Worm (Caenorhabditis elegans) whole organism, late embryonic: ENCODE results near the gene ZK228.13.
A peak's percentile ranks its signal among the peaks of the same experiment; 100 is the strongest.

Experiments
- C08G9.2 ChIP-seq: sonication (generic microtip); optimal IDR thresholded peaks from 2 replicates; lab custom pipeline; 2016; ENCODE audit warnings: mild to moderate bottlenecking, missing genetic modification characterization, moderate library complexity, missing compliant biosample characterization
- K02D7.2 ChIP-seq: sonication (generic microtip); optimal IDR thresholded peaks from 2 replicates; lab custom pipeline; 2017; ENCODE audit warnings: mild to moderate bottlenecking, missing genetic modification characterization, missing compliant biosample characterization
- K09A11.1 ChIP-seq: sonication (generic microtip); optimal IDR thresholded peaks from 2 replicates; lab custom pipeline; 2017; ENCODE audit warnings: antibody characterized with exemption, mild to moderate bottlenecking, missing genetic modification characterization, missing compliant biosample characterization; ENCODE audit not compliant: insufficient read depth
- ama-1 ChIP-seq: fragments of 150-350 bp; optimal IDR thresholded peaks from 2 replicates; lab custom pipeline; 2014
- ceh-14 ChIP-seq: sonication (generic microtip); optimal IDR thresholded peaks from 2 replicates; lab custom pipeline; 2016; ENCODE audit warnings: missing genotype, missing genetic modification characterization, missing compliant biosample characterization
- ceh-19 ChIP-seq: fragments of 200-800 bp; sonication (Bioruptor generic); optimal IDR thresholded peaks from 2 replicates; lab custom pipeline; 2018; ENCODE audit warnings: mild to moderate bottlenecking, missing genetic modification characterization, missing compliant biosample characterization
- ceh-30 ChIP-seq: fragments of 150-350 bp; optimal IDR thresholded peaks from 2 replicates; lab custom pipeline; 2014; ENCODE audit warnings: missing biosample characterization, missing genetic modification characterization
- ceh-31 ChIP-seq: sonication (generic microtip); optimal IDR thresholded peaks from 2 replicates; lab custom pipeline; 2016; ENCODE audit warnings: missing genetic modification characterization, missing compliant biosample characterization
- ceh-48 ChIP-seq: sonication (generic microtip); optimal IDR thresholded peaks from 2 replicates; lab custom pipeline; 2016; ENCODE audit warnings: missing genetic modification characterization, inconsistent platforms, missing compliant biosample characterization
- dve-1 ChIP-seq: sonication (generic microtip); optimal IDR thresholded peaks from 2 replicates; lab custom pipeline; 2017; ENCODE audit warnings: antibody characterized with exemption, mild to moderate bottlenecking, missing genetic modification characterization, missing compliant biosample characterization
- elt-2 ChIP-seq: sonication (generic microtip); optimal IDR thresholded peaks from 2 replicates; lab custom pipeline; 2016; ENCODE audit warnings: missing genetic modification reagents, missing genetic modification characterization, missing compliant biosample characterization
- elt-4 ChIP-seq: sonication (generic microtip); optimal IDR thresholded peaks from 2 replicates; lab custom pipeline; 2016; ENCODE audit warnings: missing genetic modification characterization, missing compliant biosample characterization
- fax-1 ChIP-seq: sonication (generic microtip); optimal IDR thresholded peaks from 2 replicates; lab custom pipeline; 2016; ENCODE audit warnings: missing genotype, missing genetic modification characterization, missing compliant biosample characterization
- fkh-10 ChIP-seq: fragments of 150-350 bp; optimal IDR thresholded peaks from 2 replicates; lab custom pipeline; 2014; ENCODE audit warnings: missing biosample characterization, missing genetic modification reagents, missing genetic modification characterization
- fkh-6 ChIP-seq: sonication (generic microtip); optimal IDR thresholded peaks from 2 replicates; lab custom pipeline; 2016; ENCODE audit warnings: missing genetic modification characterization, missing compliant biosample characterization
- gmeb-2 ChIP-seq: sonication (generic microtip); optimal IDR thresholded peaks from 2 replicates; lab custom pipeline; 2016; ENCODE audit warnings: missing genetic modification characterization, inconsistent platforms, missing compliant biosample characterization
- hlh-13 ChIP-seq: fragments of 200-800 bp; sonication (Bioruptor generic); optimal IDR thresholded peaks from 2 replicates; lab custom pipeline; 2018; ENCODE audit warnings: mild to moderate bottlenecking, missing genetic modification characterization, missing compliant biosample characterization
- nfya-1 ChIP-seq: sonication (generic microtip); optimal IDR thresholded peaks from 2 replicates; lab custom pipeline; 2017; ENCODE audit warnings: missing genetic modification characterization, mild to moderate bottlenecking, missing compliant biosample characterization, antibody characterized with exemption, moderate library complexity
- pag-3 ChIP-seq: sonication (generic microtip); optimal IDR thresholded peaks from 2 replicates; lab custom pipeline; 2016; ENCODE audit warnings: missing compliant biosample characterization, missing genetic modification characterization, borderline replicate concordance
- pha-2 ChIP-seq: sonication (generic microtip); optimal IDR thresholded peaks from 2 replicates; lab custom pipeline; 2017; ENCODE audit warnings: mild to moderate bottlenecking, missing genetic modification characterization, missing compliant biosample characterization
- pros-1 ChIP-seq: fragments of 150-350 bp; optimal IDR thresholded peaks from 2 replicates; lab custom pipeline; 2014; ENCODE audit warnings: missing biosample characterization, missing genetic modification reagents, missing genetic modification characterization
- sox-2 ChIP-seq: fragments of 200-800 bp; sonication (Bioruptor generic); IDR thresholded peaks from 2 replicates; pipeline ENCODE4 v1.3.6; 2022; ENCODE audit warnings: missing genetic modification reagents, missing genetic modification characterization, missing compliant biosample characterization
- sox-4 ChIP-seq: sonication (generic microtip); optimal IDR thresholded peaks from 2 replicates; lab custom pipeline; 2017; ENCODE audit warnings: mild to moderate bottlenecking, missing genetic modification characterization, inconsistent platforms, missing compliant biosample characterization
- tbx-7 ChIP-seq: sonication (generic microtip); optimal IDR thresholded peaks from 2 replicates; lab custom pipeline; 2016; ENCODE audit warnings: missing genotype, missing genetic modification characterization, missing compliant biosample characterization
- unc-3 ChIP-seq, 2 experiments: fragments of 200-800 bp in 1 of 2; sonication (Bioruptor generic) in 1 of 2; sonication (generic microtip) in 1 of 2; conservative IDR thresholded peaks in 1 of 2; optimal IDR thresholded peaks in 1 of 2; 2 replicates each; pipeline versions ENCODE4 v1.3.6 to Lab custom; 2016 to 2022; ENCODE audit warnings: missing compliant biosample characterization in 2 of 2, missing genetic modification characterization in 2 of 2, missing genetic modification reagents in 1 of 2
- unc-42 ChIP-seq: sonication (generic microtip); optimal IDR thresholded peaks from 2 replicates; lab custom pipeline; 2016; ENCODE audit warnings: missing genotype, missing genetic modification characterization, missing compliant biosample characterization
- unc-86 ChIP-seq: sonication (generic microtip); optimal IDR thresholded peaks from 2 replicates; lab custom pipeline; 2016; ENCODE audit warnings: missing genetic modification characterization, missing compliant biosample characterization

ZK228.13 gene

DNA sequence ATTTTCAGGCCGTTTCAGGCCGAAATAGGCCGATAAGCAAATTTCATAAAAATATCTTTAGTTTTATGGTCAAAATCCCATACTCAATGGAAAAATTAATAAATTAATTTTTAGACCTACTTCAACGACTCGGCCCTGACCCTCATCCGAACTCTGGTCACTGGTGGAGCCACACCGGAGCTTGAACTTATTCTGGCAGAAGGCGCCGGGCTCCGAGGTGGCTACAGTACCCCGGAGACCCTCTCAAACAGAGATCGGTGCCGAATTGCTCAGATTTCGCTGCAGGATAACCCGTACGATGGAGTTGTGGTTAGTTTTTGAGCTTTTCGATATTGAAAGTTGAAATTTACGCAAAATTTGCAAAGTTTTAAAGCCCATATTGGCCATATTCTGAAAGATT lies 38.8 kb upstream of the ZK228.13 start:
- no peak for TF ChIP-seq fkh-6 (tag; lab: Kevin White, UChicago)
- TF ChIP-seq pag-3 (tag; lab: Kevin White, UChicago) = peak; percentile 64

DNA sequence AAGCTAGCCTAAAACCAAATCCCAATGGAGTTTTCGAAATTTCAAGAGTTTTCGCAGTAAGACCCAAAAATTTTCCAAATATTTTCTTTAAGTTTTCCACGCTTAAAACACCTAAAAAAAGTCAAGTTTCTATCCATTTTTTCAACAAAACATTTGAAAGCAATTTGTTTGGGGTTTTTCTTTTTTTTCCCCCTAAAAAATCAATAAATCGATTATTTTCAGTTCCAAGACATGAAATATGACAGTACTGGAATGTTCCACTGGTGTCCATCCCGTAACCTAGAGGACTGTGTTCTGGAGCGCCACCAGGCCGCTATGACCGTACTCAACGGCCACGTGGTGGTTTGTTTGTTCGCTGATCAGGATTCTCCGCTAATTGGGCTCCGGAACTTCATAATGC lies 36.6 kb upstream of the ZK228.13 start:
- TF ChIP-seq ceh-48 (peak; percentile 14), gmeb-2 (no peak)

DNA sequence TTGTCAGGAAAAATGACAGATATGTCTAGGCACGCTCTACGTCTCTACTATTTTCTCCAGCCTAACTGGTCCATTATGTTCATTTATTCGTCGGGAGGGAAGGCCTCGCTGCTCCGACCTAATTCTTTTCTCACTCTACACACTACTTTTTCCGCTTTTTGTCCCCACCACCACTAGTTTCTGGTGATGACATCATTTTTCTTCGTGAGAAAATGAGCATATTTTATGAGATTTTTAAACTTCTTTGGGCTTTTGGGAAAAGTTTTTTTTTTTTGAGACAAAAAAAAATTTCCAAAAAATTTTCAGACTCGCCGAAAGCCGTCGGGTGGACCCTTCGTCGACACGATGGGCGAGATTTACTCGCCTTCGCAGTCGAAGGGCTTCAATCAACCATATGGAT lies 24.0 kb upstream of the ZK228.13 start, which contains the start of gene slo-1:
slo-1 (plus strand) TSS at position 301 of the 400 bp plus-strand sequence.
- peak; percentile 6 for TF ChIP-seq unc-42 (tag; lab: Kevin White, UChicago)
- TF ChIP-seq unc-86 (tag; lab: Kevin White, UChicago) = no peak

DNA sequence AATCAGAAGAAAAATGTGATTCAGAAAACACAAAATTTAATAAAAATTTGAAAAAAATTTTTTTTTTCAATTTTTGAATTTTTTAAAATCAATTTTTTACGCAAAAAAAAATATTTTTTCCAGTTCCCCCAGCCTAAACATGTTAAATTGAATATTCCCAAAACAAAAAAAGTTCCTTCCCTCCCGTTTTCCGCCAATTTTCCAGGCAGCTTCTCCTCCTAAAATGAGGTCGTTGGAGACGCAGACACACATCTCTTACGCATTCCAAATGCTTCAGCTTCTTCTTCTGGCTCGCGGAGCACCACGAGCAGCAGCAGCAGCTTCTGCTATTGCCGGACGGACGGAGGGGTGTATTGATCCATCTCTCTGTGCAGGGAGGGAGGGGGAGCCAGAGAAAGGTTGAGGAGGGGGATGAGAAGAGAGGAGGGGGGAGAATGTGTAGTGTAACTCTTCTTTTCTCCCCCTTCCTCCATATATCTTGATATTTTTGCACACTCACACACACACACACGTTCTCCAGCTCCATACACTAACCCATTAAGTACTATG lies 22.4 kb upstream of the ZK228.13 start:
- peak; percentile 86 for TF ChIP-seq ceh-48
- peak; percentile 66 for TF ChIP-seq unc-42 (tag; lab: Kevin White, UChicago)
- no peak for TF ChIP-seq K09A11.1 (tag; lab: Kevin White, UChicago)
- no peak for TF ChIP-seq ama-1
- TF ChIP-seq ceh-31 (tag; lab: Kevin White, UChicago) = peak; percentile 29
- peak; percentile 6 for TF ChIP-seq unc-86 (tag; lab: Kevin White, UChicago)
- peak; percentile 4 for TF ChIP-seq pros-1 (tag; lab: Kevin White, UChicago)
- TF ChIP-seq ceh-19 (GFP tag; lab: Kevin White, UChicago) = peak; percentile 20
- TF ChIP-seq nfya-1 = peak; percentile 75

DNA sequence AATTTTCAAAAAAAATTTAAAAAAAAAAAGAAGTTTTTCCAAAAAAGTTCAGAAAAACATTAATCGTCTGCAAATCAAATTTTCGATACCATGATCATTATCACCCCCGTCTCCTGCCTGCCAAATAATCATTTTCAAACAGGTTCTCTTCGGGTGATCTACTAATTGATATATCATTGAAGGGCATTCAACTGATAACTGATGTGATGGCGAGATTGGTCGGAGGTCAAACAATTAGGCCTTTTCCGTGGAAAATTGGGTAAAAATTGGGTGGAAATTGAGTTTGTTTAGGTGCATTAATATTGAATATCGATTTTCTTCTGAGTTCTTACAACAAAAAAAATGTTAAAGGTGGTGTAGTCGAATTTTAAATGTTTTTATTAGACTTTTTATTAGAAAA lies 19.2 kb upstream of the ZK228.13 start, which contains the start of gene Y51A2D.18:
Y51A2D.18 (minus strand) TSS at position 101 of the 400 bp plus-strand sequence.
- TF ChIP-seq fkh-10 (GFP tag; lab: Kevin White, UChicago) (no peak), fax-1 (tag; lab: Kevin White, UChicago) (no peak), sox-4 (no peak), unc-3 (GFP tag; conservative IDR thresholded peaks at IDR 0.05; lab: Robert Waterston, UW) (no peak), unc-3 (tag; optimal IDR thresholded peaks at IDR 0.05; lab: Kevin White, UChicago) (no peak), tbx-7 (tag; lab: Kevin White, UChicago) (no peak), pha-2 (tag; lab: Kevin White, UChicago) (no peak), dve-1 (tag; lab: Kevin White, UChicago) (no peak), ceh-31 (tag; lab: Kevin White, UChicago) (no peak)

DNA sequence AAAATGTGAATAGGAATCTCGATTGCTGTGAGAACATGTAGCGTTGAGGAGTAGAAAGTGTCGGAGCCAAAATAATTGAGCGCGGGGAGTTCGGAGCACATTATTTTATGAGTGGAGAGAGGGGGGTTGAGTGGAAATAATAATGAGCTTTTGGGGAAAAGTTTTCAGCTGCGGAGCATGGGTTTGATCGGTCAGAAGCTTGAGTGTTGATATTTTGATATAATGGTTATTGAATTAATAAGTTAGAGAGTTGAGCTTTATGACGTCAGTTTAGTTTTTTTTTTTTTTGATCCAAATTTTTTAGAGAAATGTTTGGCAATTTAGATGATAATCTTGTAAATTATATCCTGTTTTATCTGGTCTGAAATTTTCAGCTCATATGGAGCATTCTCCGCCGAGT lies 12.2 kb upstream of the ZK228.13 start, which contains the start of gene srh-178:
srh-178 (minus strand) TSS at position 101 of the 400 bp plus-strand sequence.
- no peak for TF ChIP-seq sox-4
- no peak for TF ChIP-seq ceh-30
- TF ChIP-seq unc-3 (GFP tag; conservative IDR thresholded peaks at IDR 0.05; lab: Robert Waterston, UW) = no peak
- TF ChIP-seq unc-3 (tag; optimal IDR thresholded peaks at IDR 0.05; lab: Kevin White, UChicago) = no peak
- no peak for TF ChIP-seq unc-42 (tag; lab: Kevin White, UChicago)
- no peak for TF ChIP-seq ceh-14 (tag; lab: Kevin White, UChicago)
- no peak for TF ChIP-seq C08G9.2 (tag; lab: Kevin White, UChicago)
- no peak for TF ChIP-seq elt-2 (tag; lab: Kevin White, UChicago)

DNA sequence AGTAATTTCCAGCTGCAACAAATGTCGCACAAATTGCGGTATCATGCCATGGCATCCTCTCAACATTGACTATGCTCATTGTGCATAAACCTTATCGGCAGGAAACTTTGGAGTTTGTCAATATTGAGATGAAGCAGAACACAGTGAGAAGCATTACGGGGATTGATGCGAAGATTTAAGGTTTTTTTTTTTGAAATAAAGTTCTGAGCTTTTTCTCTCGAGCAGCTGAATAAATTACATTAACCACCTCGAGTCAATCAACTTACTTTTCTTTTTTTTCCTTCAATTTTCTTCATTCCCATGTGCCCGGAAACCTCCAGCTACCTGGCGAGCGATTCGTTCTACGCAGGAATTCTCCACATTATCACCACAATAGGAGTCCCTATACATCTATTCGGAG lies 8.1 kb upstream of the ZK228.13 start, which contains the start of gene srh-179:
srh-179 (plus strand) TSS at position 301 of the 400 bp plus-strand sequence.
- TF ChIP-seq ceh-30 = no peak
- no peak for TF ChIP-seq ceh-31 (tag; lab: Kevin White, UChicago)
- no peak for TF ChIP-seq sox-2 (GFP tag; lab: Robert Waterston, UW)
- TF ChIP-seq ama-1 = no peak
- TF ChIP-seq K02D7.2 (tag; lab: Kevin White, UChicago) = no peak
- no peak for TF ChIP-seq ceh-19 (GFP tag; lab: Kevin White, UChicago)
- TF ChIP-seq ceh-48 = no peak
- no peak for TF ChIP-seq ceh-14 (tag; lab: Kevin White, UChicago)
- no peak for TF ChIP-seq hlh-13 (GFP tag; lab: Kevin White, UChicago)
- TF ChIP-seq elt-2 (tag; lab: Kevin White, UChicago) = no peak
- TF ChIP-seq dve-1 (tag; lab: Kevin White, UChicago) = no peak
- no peak for TF ChIP-seq fax-1 (tag; lab: Kevin White, UChicago)
- TF ChIP-seq elt-4 (tag; lab: Kevin White, UChicago) = no peak
